Worm (Caenorhabditis elegans): ENCODE results near the gene C45G9.11.

DNA sequence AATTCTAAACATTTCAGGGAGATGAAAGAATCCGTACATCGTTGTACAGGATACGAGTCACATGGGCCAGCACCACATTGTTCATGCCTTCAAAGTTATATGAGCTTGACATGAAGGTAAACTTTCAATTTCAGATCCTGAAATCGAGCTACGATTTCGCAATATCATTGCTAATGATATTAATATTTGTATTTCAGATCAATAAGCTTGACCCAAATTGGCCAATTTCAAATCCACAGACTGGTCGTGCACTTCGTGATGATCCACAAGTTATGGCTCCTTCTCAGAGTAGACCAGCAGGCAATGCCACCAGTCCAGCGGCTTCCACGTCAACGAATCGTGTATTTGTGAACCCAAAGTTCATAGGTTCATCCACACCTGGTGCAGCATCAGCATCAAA lies 42.2 kb downstream of the C45G9.11 start:
- TF ChIP-seq W03F9.2 (tag; optimal IDR thresholded peaks at IDR 0.05), result no peak
- no peak for TF ChIP-seq him-1 (tag; optimal IDR thresholded peaks at IDR 0.05)
- no peak for TF ChIP-seq dao-5 (tag; optimal IDR thresholded peaks at IDR 0.05)
